Fruit fly (Drosophila melanogaster) S2 (cell line): ENCODE results near the gene GstD7.

Source experiments
- CG8478 ChIP-seq: fragments of >200 bp; optimal IDR thresholded peaks from 2 replicates; lab custom pipeline; 2018
- CTCF ChIP-seq, 2 experiments: fragments of >200 bp; optimal IDR thresholded peaks; 2 replicates each; lab custom pipeline; 2018

GstD7 gene

dm6 chr3R:12383784-12384183, 5.5 kb downstream of the GstD7 start:
- TF ChIP-seq CTCF (optimal IDR thresholded peaks at IDR 0.05; lab: Kevin White, UChicago) (peak in 1 of 2 experiments; percentile 29), CG8478 (lab: Kevin White, UChicago) (no peak)

- TF ChIP-seq CG8478 (lab: Kevin White, UChicago) (no peak), CTCF (optimal IDR thresholded peaks at IDR 0.05; lab: Kevin White, UChicago) (no peak)
Measured at dm6 chr3R:12384274-12384673, 6.0 kb downstream of the GstD7 start.

- no peak for TF ChIP-seq CTCF (optimal IDR thresholded peaks at IDR 0.05; lab: Kevin White, UChicago)
- TF ChIP-seq CG8478 (lab: Kevin White, UChicago) = no peak
Measured at dm6 chr3R:12385949-12386348, 7.6 kb downstream of the GstD7 start, which contains the start of gene Sol1. Gene Sol1 (plus strand): TSS chr3R:12386249.

dm6 chr3R:12386965-12387364, 8.7 kb downstream of the GstD7 start, which contains the start of gene CG33098:
Gene CG33098 (plus strand): TSS chr3R:12387188.
- TF ChIP-seq CG8478 (lab: Kevin White, UChicago) = no peak
- no peak for TF ChIP-seq CTCF (optimal IDR thresholded peaks at IDR 0.05; lab: Kevin White, UChicago)

- TF ChIP-seq CG8478 (lab: Kevin White, UChicago) (no peak), CTCF (optimal IDR thresholded peaks at IDR 0.05; lab: Kevin White, UChicago) (no peak)
Measured at dm6 chr3R:12395880-12396279, 17.6 kb downstream of the GstD7 start, which contains the start of the genes CG10096 and CG10097. Gene CG10096 (minus strand): TSS chr3R:12395980. Gene CG10097 (minus strand): TSS chr3R:12395980.

dm6 chr3R:12398054-12398453, 19.8 kb downstream of the GstD7 start:
- TF ChIP-seq CTCF (optimal IDR thresholded peaks at IDR 0.05; lab: Kevin White, UChicago) (no peak), CG8478 (lab: Kevin White, UChicago) (no peak)

- TF ChIP-seq CTCF (optimal IDR thresholded peaks at IDR 0.05; lab: Kevin White, UChicago) (no peak), CG8478 (lab: Kevin White, UChicago) (no peak)
Measured at dm6 chr3R:12398620-12399247, 20.4 kb downstream of the GstD7 start, which contains the start of gene Cyp9f3. Gene Cyp9f3 (minus strand): TSS chr3R:12398929.

dm6 chr3R:12401672-12402296, 23.5 kb downstream of the GstD7 start, which contains the start of gene DNAlig3:
Gene DNAlig3 (minus strand): TSS chr3R:12401839.
- TF ChIP-seq CTCF (optimal IDR thresholded peaks at IDR 0.05; lab: Kevin White, UChicago) = peak; percentile 6 to 13
- no peak for TF ChIP-seq CG8478 (lab: Kevin White, UChicago)

dm6 chr3R:12402935-12403334, 24.6 kb downstream of the GstD7 start:
- no peak for TF ChIP-seq CG8478 (lab: Kevin White, UChicago)
- no peak for TF ChIP-seq CTCF (optimal IDR thresholded peaks at IDR 0.05; lab: Kevin White, UChicago)

- TF ChIP-seq CG8478 (lab: Kevin White, UChicago) = no peak
- no peak for TF ChIP-seq CTCF (optimal IDR thresholded peaks at IDR 0.05; lab: Kevin White, UChicago)
Measured at dm6 chr3R:12405134-12405533, 26.8 kb downstream of the GstD7 start.

- TF ChIP-seq CTCF (optimal IDR thresholded peaks at IDR 0.05; lab: Kevin White, UChicago) = no peak
Measured at dm6 chr3R:12405928-12406234, 27.6 kb downstream of the GstD7 start, which contains the start of gene Cyp9f2. Gene Cyp9f2 (minus strand): TSS chr3R:12406028.

- no peak for TF ChIP-seq CTCF (optimal IDR thresholded peaks at IDR 0.05; lab: Kevin White, UChicago)
- no peak for TF ChIP-seq CG8478 (lab: Kevin White, UChicago)
Measured at dm6 chr3R:12406235-12407196, 28.2 kb downstream of the GstD7 start, which contains the start of gene CG5167. Gene CG5167 (plus strand): TSS chr3R:12406532.

dm6 chr3R:12408160-12408559, 29.9 kb downstream of the GstD7 start, which contains the start of gene CG5196:
Gene CG5196 (plus strand): TSS chr3R:12408316.
- TF ChIP-seq CG8478 (lab: Kevin White, UChicago) = no peak
- peak in 1 of 2 experiments; percentile 1 for TF ChIP-seq CTCF (optimal IDR thresholded peaks at IDR 0.05; lab: Kevin White, UChicago)

dm6 chr3R:12411449-12411848, 33.1 kb downstream of the GstD7 start:
- TF ChIP-seq CG8478 (lab: Kevin White, UChicago) = no peak
- TF ChIP-seq CTCF (optimal IDR thresholded peaks at IDR 0.05; lab: Kevin White, UChicago) = no peak
